Worm (Caenorhabditis elegans): ENCODE data around the gene C06A6.7.

C06A6.7 gene

ce11 chrIV:7790151-7790691 lies 48.1 kb downstream of the C06A6.7 start:
- peak; percentile 10 for TF ChIP-seq hlh-6 (tag; optimal IDR thresholded peaks at IDR 0.05)
- TF ChIP-seq ama-1 (optimal IDR thresholded peaks at IDR 0.05), result no peak

ce11 chrIV:7789521-7789949 lies 48.8 kb downstream of the C06A6.7 start, which contains the start of gene imp-3:
imp-3 (minus strand) TSS chrIV:7789613.
- TF ChIP-seq lin-11 (tag; optimal IDR thresholded peaks at IDR 0.05), result peak; percentile 5
- TF ChIP-seq nhr-232 (tag; optimal IDR thresholded peaks at IDR 0.05), result no peak
- peak; percentile 22 for TF ChIP-seq ceh-48 (tag; optimal IDR thresholded peaks at IDR 0.05)
- no peak for TF ChIP-seq dve-1 (tag; optimal IDR thresholded peaks at IDR 0.05)
- no peak for TF ChIP-seq ceh-30 (tag; optimal IDR thresholded peaks at IDR 0.05)
- peak; percentile 12 for TF ChIP-seq hlh-30 (tag; optimal IDR thresholded peaks at IDR 0.05; ENCODE audit: insufficient read depth)
- TF ChIP-seq ceh-34 (tag; optimal IDR thresholded peaks at IDR 0.05), result peak; percentile 1
- TF ChIP-seq ama-1 (optimal IDR thresholded peaks at IDR 0.05), result peak; percentile 54

All from whole organism, late embryonic.